Fruit fly (Drosophila melanogaster): Measurements from ENCODE around the gene ND-42.

- TF ChIP-seq Snoo (tag; optimal IDR thresholded peaks at IDR 0.05) = no peak
- no peak for TF ChIP-seq CG32121 (GFP tag; IDR thresholded peaks at IDR 0.05)
- no peak for TF ChIP-seq EcR (GFP tag; optimal IDR thresholded peaks at IDR 0.05)
- TF ChIP-seq CG9948 (tag; optimal IDR thresholded peaks at IDR 0.05) = no peak
These were observed 24.0 kb upstream of the ND-42 start for dm6 chr3R:22003508-22003907.

Data from whole organism, pupa.